Fruit fly (Drosophila melanogaster): ENCODE results near the gene Hsp22.

Hsp22 gene

DNA sequence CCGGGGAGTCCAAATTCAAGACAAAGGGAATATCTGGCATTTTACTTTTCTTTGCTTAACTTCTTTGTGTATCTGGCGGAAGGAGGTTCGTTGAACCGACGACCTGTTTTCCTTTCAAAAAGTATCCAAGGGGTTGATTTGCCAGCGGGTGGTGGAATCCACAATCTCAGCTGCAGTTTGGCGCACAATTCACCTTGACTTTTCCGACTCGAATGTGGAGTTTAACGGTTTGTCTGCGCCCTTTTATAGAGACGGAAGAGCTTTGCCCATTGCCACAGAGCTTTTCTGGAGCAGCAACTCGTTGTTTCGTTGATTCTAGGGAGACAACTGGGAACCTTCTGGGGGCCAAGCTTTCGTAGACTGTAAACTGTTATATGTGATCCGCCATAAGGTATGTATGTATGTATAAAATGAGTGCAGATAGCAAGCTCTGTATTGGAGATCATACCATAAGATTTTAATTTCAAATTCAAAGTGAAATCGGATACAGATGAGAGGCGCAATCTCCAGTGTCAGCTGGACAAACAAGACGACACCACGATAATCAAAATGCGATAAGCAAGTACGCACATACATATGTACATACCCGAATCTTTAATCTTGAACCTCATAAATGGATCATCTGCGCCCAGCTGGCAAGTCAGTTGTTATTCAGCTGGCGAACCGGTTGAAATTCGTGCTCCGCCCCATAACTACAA lies at the start of gene Hsp22, which contains the start of the genes Hsp67Bc and CG4456:
Gene Hsp22, plus strand, starts transcription at position 654 of the 698 bp plus-strand sequence.
Gene Hsp67Bc, minus strand, starts transcription at position 220 of the 698 bp plus-strand sequence.
Gene CG4456, plus strand, starts transcription at position 445 of the 698 bp plus-strand sequence.
- TF ChIP-seq CG32121 (GFP tag; IDR thresholded peaks at IDR 0.05) (no peak), gl (tag; optimal IDR thresholded peaks at IDR 0.05) (no peak), CG14655 (GFP tag; optimal IDR thresholded peaks at IDR 0.05) (no peak), Pif1A (GFP tag; optimal IDR thresholded peaks at IDR 0.05) (no peak), CG8159 (tag; optimal IDR thresholded peaks at IDR 0.05) (no peak), fd96Ca (GFP tag; IDR thresholded peaks at IDR 0.05) (no peak), CG15710 (tag; optimal IDR thresholded peaks at IDR 0.05) (no peak), Ets98B (GFP tag; IDR thresholded peaks at IDR 0.05) (no peak), CG8301 (tag; optimal IDR thresholded peaks at IDR 0.05) (no peak), rn (GFP tag; IDR thresholded peaks at IDR 0.05) (no peak), CG10348 (GFP tag; IDR thresholded peaks at IDR 0.05) (no peak), CG17806 (tag; optimal IDR thresholded peaks at IDR 0.05) (no peak), CG4496 (GFP tag; IDR thresholded peaks at IDR 0.05) (peak; percentile 59; the same call in 1 of the 3 replicates), EcR (GFP tag; optimal IDR thresholded peaks at IDR 0.05) (peak; percentile 91), Pif1B (GFP tag; optimal IDR thresholded peaks at IDR 0.05) (peak; percentile 27)

DNA sequence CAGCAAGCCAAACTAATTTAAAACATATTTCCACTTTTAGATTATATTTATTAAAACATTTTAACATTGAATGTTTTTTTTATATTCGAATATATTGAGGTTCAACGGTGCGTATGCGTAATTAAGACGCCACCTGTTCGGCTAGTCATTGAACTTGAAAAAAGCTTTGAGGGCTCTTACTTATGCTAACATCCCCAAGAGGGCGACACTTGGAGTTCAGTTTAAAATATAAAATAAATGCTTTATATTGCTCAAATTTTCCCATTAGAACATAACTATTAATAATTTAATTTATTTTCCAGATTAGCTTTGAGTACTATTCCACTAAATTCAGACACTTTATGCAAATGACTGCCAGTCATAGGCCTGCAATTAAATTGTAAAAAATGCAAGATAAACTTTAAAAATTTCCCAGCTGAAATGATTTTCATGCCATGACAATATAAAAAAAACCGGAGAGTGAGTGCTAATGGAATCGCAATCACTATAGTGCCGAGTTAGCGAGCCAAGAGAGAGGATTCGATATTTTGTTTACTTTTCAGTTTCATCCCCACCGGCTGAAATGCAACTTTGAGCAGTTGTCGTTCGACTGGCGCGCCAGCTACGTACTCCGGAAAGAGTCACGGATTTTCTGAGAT lies 38.9 kb upstream of the Hsp22 start, which contains the start of gene PGRP-LA:
Gene PGRP-LA, plus strand, starts transcription at position 588 of the 638 bp plus-strand sequence.
- TF ChIP-seq CG13204 (GFP tag; optimal IDR thresholded peaks at IDR 0.05), result no peak
- TF ChIP-seq CG8301 (tag; optimal IDR thresholded peaks at IDR 0.05), result no peak
- TF ChIP-seq CG4496 (GFP tag; IDR thresholded peaks at IDR 0.05), result peak; percentile 57

- TF ChIP-seq Pif1B (GFP tag; optimal IDR thresholded peaks at IDR 0.05) (no peak), CG4496 (GFP tag; IDR thresholded peaks at IDR 0.05) (no peak), CG15710 (tag; optimal IDR thresholded peaks at IDR 0.05) (no peak), gl (tag; optimal IDR thresholded peaks at IDR 0.05) (peak; percentile 10), CG10348 (GFP tag; IDR thresholded peaks at IDR 0.05) (no peak), Pif1A (GFP tag; optimal IDR thresholded peaks at IDR 0.05) (no peak), CG34367 (tag; optimal IDR thresholded peaks at IDR 0.05) (no peak), CG8159 (tag; optimal IDR thresholded peaks at IDR 0.05) (peak; percentile 24), D1 (tag; optimal IDR thresholded peaks at IDR 0.05) (no peak), Ets98B (GFP tag; IDR thresholded peaks at IDR 0.05) (no peak; the same call in 1 of the 2 replicates), CG14655 (GFP tag; optimal IDR thresholded peaks at IDR 0.05) (peak; percentile 1), CG13204 (GFP tag; optimal IDR thresholded peaks at IDR 0.05) (peak; percentile 43), CG9948 (tag; optimal IDR thresholded peaks at IDR 0.05) (no peak), CG12605 (GFP tag; IDR thresholded peaks at IDR 0.05) (peak; percentile 59), CG17806 (tag; optimal IDR thresholded peaks at IDR 0.05) (no peak), EcR (GFP tag; optimal IDR thresholded peaks at IDR 0.05) (peak; percentile 77), CG8301 (tag; optimal IDR thresholded peaks at IDR 0.05) (no peak), Snoo (tag; optimal IDR thresholded peaks at IDR 0.05) (no peak), CG32121 (GFP tag; IDR thresholded peaks at IDR 0.05) (peak; percentile 23; the same call in 1 of the 2 replicates), fd96Ca (GFP tag; IDR thresholded peaks at IDR 0.05) (0 out of 3 replicates have a peak, but pooled peaks have one; percentile 14), rn (GFP tag; IDR thresholded peaks at IDR 0.05) (no peak)
Observed at dm6 chr3L:9335711-9336110, 37.0 kb upstream of the Hsp22 start.

DNA sequence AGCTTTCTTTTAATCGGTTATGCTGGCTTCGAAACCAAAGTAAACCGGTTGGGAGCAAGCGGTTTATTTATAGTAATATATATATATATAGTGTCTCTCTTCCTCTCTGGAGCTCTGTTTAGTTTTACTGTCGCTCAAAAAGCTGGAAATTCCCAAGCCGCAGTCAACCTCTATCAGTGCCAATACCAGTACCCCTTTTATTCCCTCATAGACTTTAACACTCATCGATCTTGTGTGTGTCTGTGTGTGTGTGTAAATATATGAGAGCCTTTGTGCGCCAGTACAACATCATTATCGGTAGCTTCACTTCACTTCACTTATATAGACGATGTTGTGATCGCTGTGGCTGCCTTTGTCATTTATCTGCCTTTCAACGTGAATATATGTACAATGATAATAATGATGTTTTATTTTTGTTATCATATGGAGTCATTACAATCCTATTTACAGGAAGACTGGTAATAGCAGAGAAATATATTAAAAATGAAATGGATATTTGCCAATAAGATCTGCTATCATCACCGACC lies 34.7 kb upstream of the Hsp22 start:
- TF ChIP-seq Pif1A (GFP tag; optimal IDR thresholded peaks at IDR 0.05) (no peak), CG32121 (GFP tag; IDR thresholded peaks at IDR 0.05) (no peak), CG4496 (GFP tag; IDR thresholded peaks at IDR 0.05) (peak; percentile 38; the same call in 1 of the 3 replicates), EcR (GFP tag; optimal IDR thresholded peaks at IDR 0.05) (peak; percentile 79), fd96Ca (GFP tag; IDR thresholded peaks at IDR 0.05) (no peak), CG8301 (tag; optimal IDR thresholded peaks at IDR 0.05) (no peak), CG14655 (GFP tag; optimal IDR thresholded peaks at IDR 0.05) (no peak)

dm6 chr3L:9338510-9338909 lies 34.2 kb upstream of the Hsp22 start, which contains the start of gene PGRP-LC:
TSS of gene PGRP-LC (plus strand) at chr3L:9338810.
- TF ChIP-seq gl (tag; optimal IDR thresholded peaks at IDR 0.05) (no peak), CG9948 (tag; optimal IDR thresholded peaks at IDR 0.05) (no peak), Pif1A (GFP tag; optimal IDR thresholded peaks at IDR 0.05) (no peak), Ets98B (GFP tag; IDR thresholded peaks at IDR 0.05) (no peak), CG10348 (GFP tag; IDR thresholded peaks at IDR 0.05) (no peak), CG12605 (GFP tag; IDR thresholded peaks at IDR 0.05) (no peak), CG15710 (tag; optimal IDR thresholded peaks at IDR 0.05) (no peak), EcR (GFP tag; optimal IDR thresholded peaks at IDR 0.05) (no peak), CG14655 (GFP tag; optimal IDR thresholded peaks at IDR 0.05) (no peak)

DNA sequence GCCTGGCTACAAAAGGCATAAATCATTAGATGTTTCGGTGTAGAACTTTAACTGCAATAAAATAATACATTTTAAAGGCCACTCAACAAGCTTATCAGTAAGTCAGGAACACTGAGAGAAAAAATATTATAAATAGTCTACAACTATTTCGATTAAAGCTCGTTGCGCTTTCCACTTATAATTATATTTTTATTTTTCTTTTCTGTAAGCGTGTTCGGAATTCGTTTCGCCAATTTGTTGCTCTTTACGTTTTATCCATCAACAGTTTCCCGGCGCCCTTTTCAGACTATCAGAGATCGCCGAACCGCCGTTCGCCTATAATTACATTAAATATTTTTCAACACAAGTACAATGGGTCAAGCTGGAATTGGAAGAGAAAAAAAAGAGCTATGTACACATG lies 33.7 kb upstream of the Hsp22 start:
- no peak for TF ChIP-seq CG9948 (tag; optimal IDR thresholded peaks at IDR 0.05)
- TF ChIP-seq Pif1B (GFP tag; optimal IDR thresholded peaks at IDR 0.05), result no peak
- no peak for TF ChIP-seq CG34367 (tag; optimal IDR thresholded peaks at IDR 0.05)
- TF ChIP-seq gl (tag; optimal IDR thresholded peaks at IDR 0.05), result no peak
- TF ChIP-seq D1 (tag; optimal IDR thresholded peaks at IDR 0.05), result no peak
- TF ChIP-seq CG32121 (GFP tag; IDR thresholded peaks at IDR 0.05), result no peak
- TF ChIP-seq Pif1A (GFP tag; optimal IDR thresholded peaks at IDR 0.05), result no peak
- TF ChIP-seq fd96Ca (GFP tag; IDR thresholded peaks at IDR 0.05), result no peak

Measured in whole organism, pupa.